Fruit fly (Drosophila melanogaster): Measurements from ENCODE around the gene Ir7d.
A peak's percentile ranks its signal among the peaks of the same experiment; 100 is the strongest.

The Ir7d gene

DNA sequence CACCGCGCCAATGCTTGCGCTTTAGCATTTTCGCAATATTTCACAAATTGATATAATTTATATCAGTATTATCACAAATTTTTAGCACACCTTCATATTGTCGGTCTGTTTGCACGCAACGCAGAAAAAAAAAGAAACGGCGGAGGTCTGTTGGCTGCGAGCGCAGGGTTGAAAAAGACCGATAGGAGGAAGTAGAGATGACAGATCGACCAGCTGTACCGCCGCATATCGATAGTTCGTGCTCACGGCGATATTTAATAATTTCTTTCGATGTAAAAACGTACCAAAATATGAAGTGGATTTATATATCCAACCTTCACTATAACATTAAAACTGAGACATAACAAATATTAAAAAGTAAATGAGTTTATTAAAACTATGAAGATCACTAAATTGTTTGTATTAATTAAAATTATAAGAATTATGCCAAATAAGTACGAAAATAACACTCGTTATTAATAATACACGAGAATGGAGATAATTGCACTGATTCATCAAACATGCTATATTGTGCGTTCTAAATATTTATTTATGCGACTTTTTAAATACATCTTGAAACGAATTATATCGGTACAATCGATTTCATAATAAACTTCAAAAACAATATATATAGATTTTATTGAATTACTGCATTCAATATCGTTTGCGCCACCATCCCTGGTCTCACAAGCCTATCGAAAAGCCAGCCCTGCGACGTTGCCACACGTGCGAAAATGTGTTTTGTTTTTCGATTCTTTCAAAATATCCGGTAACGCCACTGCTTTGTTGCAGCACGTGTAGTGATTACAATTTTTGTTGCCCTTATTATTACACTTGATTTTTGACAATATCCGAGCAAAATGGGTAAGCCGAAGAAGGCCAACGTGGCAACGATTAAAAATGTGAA lies 22.8 kb upstream of the Ir7d start, which contains the start of the genes RpS6 and bys (continued):
- TF ChIP-seq dan (GFP tag; IDR thresholded peaks at IDR 0.05) (no peak), Fer3 (tag; optimal IDR thresholded peaks at IDR 0.05) (peak; percentile 57), Ssrp (tag; optimal IDR thresholded peaks at IDR 0.05) (no peak), pzg (GFP tag; optimal IDR thresholded peaks at IDR 0.05) (peak; percentile 58), hbn (GFP tag; IDR thresholded peaks at IDR 0.05; ENCODE audit: partially characterized antibody) (peak; percentile 58), bcd (GFP tag; optimal IDR thresholded peaks at IDR 0.05) (peak; percentile 47), Opbp (GFP tag; IDR thresholded peaks at IDR 0.05; ENCODE audit: partially characterized antibody) (peak; percentile 92), Kr (GFP tag; optimal IDR thresholded peaks at IDR 0.05) (no peak), CG8089 (GFP tag; optimal IDR thresholded peaks at IDR 0.05) (peak; percentile 5), Blimp-1 (GFP tag; optimal IDR thresholded peaks at IDR 0.05) (no peak), CG12104 (GFP tag; optimal IDR thresholded peaks at IDR 0.05) (peak; percentile 30), unpg (GFP tag; optimal IDR thresholded peaks at IDR 0.05) (peak; percentile 51), bbx (GFP tag; IDR thresholded peaks at IDR 0.05; ENCODE audit: partially characterized antibody) (peak; percentile 91), CG9876 (GFP tag; optimal IDR thresholded peaks at IDR 0.05) (peak; percentile 6), pb (GFP tag; optimal IDR thresholded peaks at IDR 0.05) (peak; percentile 19), CG13775 (GFP tag; optimal IDR thresholded peaks at IDR 0.05) (peak; percentile 66), CG7987 (GFP tag; optimal IDR thresholded peaks at IDR 0.05) (peak; percentile 76), Nf-YB (GFP tag; optimal IDR thresholded peaks at IDR 0.05) (peak; percentile 3), chinmo (GFP tag; IDR thresholded peaks at IDR 0.05; ENCODE audit: partially characterized antibody) (peak; percentile 59; the same call in 1 of the 4 replicates), kah (GFP tag; optimal IDR thresholded peaks at IDR 0.05) (peak; percentile 41), sqz (GFP tag; optimal IDR thresholded peaks at IDR 0.05) (peak; percentile 82), pnt (GFP tag; optimal IDR thresholded peaks at IDR 0.05) (no peak), H2.0 (GFP tag; IDR thresholded peaks at IDR 0.05) (peak; percentile 33; the same call in 1 of the 2 replicates), ERR (GFP tag; optimal IDR thresholded peaks at IDR 0.05) (no peak), Usf (GFP tag; optimal IDR thresholded peaks at IDR 0.05) (no peak), CG1024 (GFP tag; IDR thresholded peaks at IDR 0.05) (no peak), gcm2 (GFP tag; optimal IDR thresholded peaks at IDR 0.05) (no peak), Dref (GFP tag; IDR thresholded peaks at IDR 0.05) (peak; percentile 76), CG17568 (GFP tag; optimal IDR thresholded peaks at IDR 0.05) (no peak), CHES-1-like (GFP tag; optimal IDR thresholded peaks at IDR 0.05) (peak; percentile 5), wor (GFP tag; IDR thresholded peaks at IDR 0.05) (no peak), sr (GFP tag; IDR thresholded peaks at IDR 0.05) (0 out of 3 replicates have a peak, but pooled peaks have one; percentile 37), Awh (GFP tag; IDR thresholded peaks at IDR 0.05) (peak; percentile 43; the same call in 1 of the 2 replicates), zen2 (GFP tag; IDR thresholded peaks at IDR 0.05; ENCODE audit: partially characterized antibody) (peak; percentile 71), CG1792 (GFP tag; optimal IDR thresholded peaks at IDR 0.05) (no peak), GATAe (GFP tag; conservative IDR thresholded peaks at IDR 0.05) (no peak), HLH3B (GFP tag; IDR thresholded peaks at IDR 0.05) (peak; percentile 36; the same call in 1 of the 2 replicates), fd102C (GFP tag; optimal IDR thresholded peaks at IDR 0.05) (no peak), kay (GFP tag; optimal IDR thresholded peaks at IDR 0.05) (no peak), CG32532 (GFP tag; IDR thresholded peaks at IDR 0.05) (peak; percentile 73), fd64A (GFP tag; optimal IDR thresholded peaks at IDR 0.05) (peak; percentile 19), CG10979 (tag; optimal IDR thresholded peaks at IDR 0.05) (peak; percentile 2), Hr51 (GFP tag; optimal IDR thresholded peaks at IDR 0.05) (no peak), Dip2 (GFP tag; IDR thresholded peaks at IDR 0.05) (no peak), CG2712 (tag; optimal IDR thresholded peaks at IDR 0.05) (peak; percentile 39), CG7271 (tag; optimal IDR thresholded peaks at IDR 0.05) (peak; percentile 34), crol (GFP tag; IDR thresholded peaks at IDR 0.05) (no peak), hth (optimal IDR thresholded peaks at IDR 0.05) (no peak)
